ENCODE assay signal across 2 fruit fly cellular contexts in genomic region chrX:12632157-12632422, dm6.
TF ChIP-seq lines count a peak whose summit lies in the region.

No protein-coding gene starts in this region.

- no peak for TF ChIP-seq CTCF in whole organism, embryonic (GFP tag; optimal IDR thresholded peaks at IDR 0.05; lab: Kevin White, UChicago)

TF ChIP-seq in whole organism, embryonic, 481 proteins besides CTCF, POLR2A, EP300 and RAD21:
- no peak for TF ChIP-seq CG16863 (GFP tag; optimal IDR thresholded peaks at IDR 0.05; lab: Kevin White, UChicago)
- TF ChIP-seq CG6175 (GFP tag; IDR thresholded peaks at IDR 0.05; lab: Robert Waterston, UW), result no peak
- TF ChIP-seq CG5953 (GFP tag; IDR thresholded peaks at IDR 0.05; lab: Robert Waterston, UW), result no peak
- TF ChIP-seq CG15479 (GFP tag; optimal IDR thresholded peaks at IDR 0.05; lab: Kevin White, UChicago), result peak; percentile 40
- no peak for TF ChIP-seq CG12155 (GFP tag; optimal IDR thresholded peaks at IDR 0.05; lab: Kevin White, UChicago)
- no peak for TF ChIP-seq Bgb (GFP tag; IDR thresholded peaks at IDR 0.05; lab: Robert Waterston, UW; ENCODE audit: partially characterized antibody)
- no peak for TF ChIP-seq HmgD (GFP tag; optimal IDR thresholded peaks at IDR 0.05; lab: Kevin White, UChicago)
- TF ChIP-seq sob (GFP tag; IDR thresholded peaks at IDR 0.05; lab: Robert Waterston, UW), result no peak
- peak; percentile 35 for TF ChIP-seq Elba2 (GFP tag; optimal IDR thresholded peaks at IDR 0.05; lab: Kevin White, UChicago)
- peak; percentile 6 for TF ChIP-seq Med (GFP tag; lab: Kevin White, UChicago)
- no peak for TF ChIP-seq dati (GFP tag; IDR thresholded peaks at IDR 0.05; lab: Robert Waterston, UW)
- no peak for TF ChIP-seq Antp (GFP tag; optimal IDR thresholded peaks at IDR 0.05; lab: Kevin White, UChicago)
- TF ChIP-seq Hr39 (optimal IDR thresholded peaks at IDR 0.05; lab: Kevin White, UChicago), result no peak
- TF ChIP-seq abd-A (tag; optimal IDR thresholded peaks at IDR 0.05; lab: Kevin White, UChicago), result peak; percentile 58
- TF ChIP-seq psq (GFP tag; optimal IDR thresholded peaks at IDR 0.05; lab: Kevin White, UChicago), result no peak
- no peak for TF ChIP-seq odd (GFP tag; optimal IDR thresholded peaks at IDR 0.05; lab: Kevin White, UChicago)
- TF ChIP-seq Fer2 (tag; optimal IDR thresholded peaks at IDR 0.05; lab: Kevin White, UChicago), result no peak
- no peak for TF ChIP-seq CG2712 (tag; optimal IDR thresholded peaks at IDR 0.05; lab: Kevin White, UChicago)
- no peak for TF ChIP-seq kah (GFP tag; optimal IDR thresholded peaks at IDR 0.05; lab: Kevin White, UChicago)
- no peak for TF ChIP-seq ab (GFP tag; optimal IDR thresholded peaks at IDR 0.05; lab: Kevin White, UChicago)
- no peak for TF ChIP-seq CG14441 (GFP tag; IDR thresholded peaks at IDR 0.05; lab: Robert Waterston, UW)
- TF ChIP-seq CG32532 (GFP tag; IDR thresholded peaks at IDR 0.05; lab: Robert Waterston, UW), result no peak
- peak; percentile 47 to 91 for TF ChIP-seq insv (GFP tag; optimal IDR thresholded peaks at IDR 0.05; lab: Kevin White, UChicago)
- no peak for TF ChIP-seq CG31224 (GFP tag; IDR thresholded peaks at IDR 0.05; lab: Robert Waterston, UW)
- no peak for TF ChIP-seq zfh1 (GFP tag; IDR thresholded peaks at IDR 0.05; lab: Robert Waterston, UW)
- no peak for TF ChIP-seq CG7963 (GFP tag; IDR thresholded peaks at IDR 0.05; lab: Robert Waterston, UW; ENCODE audit: partially characterized antibody)
- no peak for TF ChIP-seq CG4707 (GFP tag; optimal IDR thresholded peaks at IDR 0.05; lab: Kevin White, UChicago)
- no peak for TF ChIP-seq H2.0 (GFP tag; IDR thresholded peaks at IDR 0.05; lab: Robert Waterston, UW)
- peak; percentile 18 for TF ChIP-seq crol (GFP tag; IDR thresholded peaks at IDR 0.05; lab: Robert Waterston, UW)
- no peak for TF ChIP-seq CG9876 (GFP tag; optimal IDR thresholded peaks at IDR 0.05; lab: Kevin White, UChicago)
- no peak for TF ChIP-seq Bteb2 (GFP tag; optimal IDR thresholded peaks at IDR 0.05; lab: Kevin White, UChicago)
- no peak for TF ChIP-seq bsh (GFP tag; optimal IDR thresholded peaks at IDR 0.05; lab: Kevin White, UChicago)
- no peak for TF ChIP-seq CG33557 (GFP tag; optimal IDR thresholded peaks at IDR 0.05; lab: Kevin White, UChicago)
- TF ChIP-seq Mad (GFP tag; optimal IDR thresholded peaks at IDR 0.05; lab: Kevin White, UChicago), result no peak

TF ChIP-seq in whole organism, prepupa, 60 proteins besides CTCF, POLR2A, EP300 and RAD21:
- no peak for TF ChIP-seq CG34406 (GFP tag; optimal IDR thresholded peaks at IDR 0.05; lab: Kevin White, UChicago)
- TF ChIP-seq fd85E (GFP tag; optimal IDR thresholded peaks at IDR 0.05; lab: Kevin White, UChicago), result no peak
- peak; percentile 60 for TF ChIP-seq vri (GFP tag; optimal IDR thresholded peaks at IDR 0.05; lab: Kevin White, UChicago)
- TF ChIP-seq Blimp-1 (GFP tag; optimal IDR thresholded peaks at IDR 0.05; lab: Kevin White, UChicago), result no peak
- TF ChIP-seq acj6 (GFP tag; optimal IDR thresholded peaks at IDR 0.05; lab: Kevin White, UChicago), result no peak
- TF ChIP-seq dsx (GFP tag; optimal IDR thresholded peaks at IDR 0.05; lab: Kevin White, UChicago; ENCODE audit: poor library complexity, severe bottlenecking), result no peak
- TF ChIP-seq salr (GFP tag; optimal IDR thresholded peaks at IDR 0.05; lab: Kevin White, UChicago), result no peak
- peak; percentile 52 for TF ChIP-seq svp (GFP tag; lab: Kevin White, UChicago)
- TF ChIP-seq Ets21C (GFP tag; optimal IDR thresholded peaks at IDR 0.05; lab: Kevin White, UChicago), result no peak
- TF ChIP-seq CG6276 (GFP tag; optimal IDR thresholded peaks at IDR 0.05; lab: Kevin White, UChicago), result no peak
TF ChIP-seq in whole organism, prepupa: peak in this region for 2.
